Worm (Caenorhabditis elegans) whole organism, L1 larva: ENCODE measurements around the gene aakg-5.

Experiments
- fkh-10 ChIP-seq: sonication (generic microtip); optimal IDR thresholded peaks from 2 replicates; lab custom pipeline; 2017; ENCODE audit warnings: missing biosample characterization, missing genetic modification reagents, missing genetic modification characterization
- hlh-4 ChIP-seq: sonication (generic microtip); optimal IDR thresholded peaks from 2 replicates; lab custom pipeline; 2016; ENCODE audit warnings: mild to moderate bottlenecking, missing genetic modification characterization, missing compliant biosample characterization
- mep-1 ChIP-seq: fragments of 150-350 bp; optimal IDR thresholded peaks from 2 replicates; lab custom pipeline; 2014; ENCODE audit warnings: missing biosample characterization, missing genetic modification characterization

ce11 chrII:9982437-9982836 is 7.5 kb upstream of the aakg-5 start:
- TF ChIP-seq mep-1 (tag; lab: Kevin White, UChicago) (no peak), fkh-10 (GFP tag; lab: Kevin White, UChicago) (no peak), hlh-4 (tag; lab: Kevin White, UChicago) (no peak)
